Fruit fly (Drosophila melanogaster) Kc167 (cell line): ENCODE data around the gene Cap-D2.

ENCODE experiments used
- Myc ChIP-seq: fragments of >200 bp; optimal IDR thresholded peaks from 2 replicates; lab custom pipeline; 2017; ENCODE audit warnings: missing external identifiers
- Sin3A ChIP-seq: fragments of >200 bp; optimal IDR thresholded peaks from 2 replicates; lab custom pipeline; 2018; ENCODE audit warnings: missing external identifiers
- h ChIP-seq: fragments of >200 bp; optimal IDR thresholded peaks from 3 replicates; lab custom pipeline; 2018; ENCODE audit warnings: missing external identifiers
- insv ChIP-seq: fragments of >200 bp; optimal IDR thresholded peaks from 3 replicates; lab custom pipeline; 2018; ENCODE audit warnings: missing external identifiers
- psq ChIP-seq: fragments of >200 bp; optimal IDR thresholded peaks from 2 replicates; lab custom pipeline; 2017; ENCODE audit warnings: missing external identifiers
- ttk ChIP-seq: sonication (Bioruptor generic); optimal IDR thresholded peaks from 2 replicates; lab custom pipeline; 2017; ENCODE audit warnings: missing external identifiers

DNA sequence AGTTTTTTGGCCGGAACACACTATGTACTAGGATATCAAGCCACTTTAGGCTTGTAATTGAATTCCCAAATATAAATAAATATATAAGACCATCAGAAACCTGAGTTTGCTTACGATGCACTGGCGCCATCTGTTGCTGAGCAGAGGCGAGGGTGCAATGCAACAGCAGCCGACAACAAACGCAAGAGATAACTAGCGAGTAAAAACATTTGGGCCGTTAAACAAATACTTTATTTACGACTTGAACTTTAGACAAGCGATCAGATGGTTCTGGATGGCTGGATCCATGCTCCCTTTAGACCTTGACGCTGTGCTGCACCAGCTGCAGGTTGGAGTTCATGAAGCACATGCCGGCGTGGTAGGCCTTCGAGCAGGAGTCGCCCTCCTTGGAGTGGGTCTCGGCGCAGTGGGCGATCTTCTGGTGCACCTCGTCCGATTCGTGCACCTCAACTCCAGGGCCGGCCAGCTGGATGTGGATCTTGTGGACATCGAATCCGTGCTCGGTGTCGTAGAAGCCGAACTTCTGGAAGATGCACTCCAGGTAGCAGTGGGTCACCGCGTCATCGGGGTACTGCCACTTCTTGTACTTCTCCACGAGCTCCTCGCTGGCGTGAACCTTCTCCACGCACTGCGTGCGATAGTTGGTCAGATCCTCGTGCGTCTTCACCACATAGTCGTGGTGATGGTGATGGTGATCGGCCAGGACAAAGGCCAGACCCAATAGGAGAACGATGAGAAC is 40.8 kb downstream of the Cap-D2 start:
- TF ChIP-seq Myc = no peak
- TF ChIP-seq psq (lab: Kevin White, UChicago) = no peak
- no peak for TF ChIP-seq ttk
- TF ChIP-seq h (lab: Kevin White, UChicago) = no peak
- no peak for TF ChIP-seq Sin3A (lab: Kevin White, UChicago)
- no peak for TF ChIP-seq insv (lab: Kevin White, UChicago)
